Worm (Caenorhabditis elegans): ENCODE data around the gene W06D11.5.

The W06D11.5 gene

DNA sequence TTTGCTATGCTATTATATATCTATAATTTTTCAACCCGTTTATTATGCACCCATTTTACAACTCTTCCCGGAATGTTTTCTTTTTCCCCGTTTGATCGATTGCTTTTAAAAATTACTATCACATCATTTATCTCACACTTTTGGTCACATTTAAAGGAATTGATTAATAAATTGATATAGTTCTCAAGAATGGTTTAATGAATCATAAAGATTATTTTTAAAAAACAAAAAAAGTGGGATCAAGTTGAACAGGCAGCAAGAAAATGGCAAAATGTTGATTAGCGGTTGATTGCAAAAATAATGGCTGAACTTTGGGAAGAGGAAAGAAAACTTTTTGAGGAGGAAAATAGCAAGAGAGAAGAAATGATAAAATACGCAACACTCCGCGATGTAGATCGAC lies at the start of gene W06D11.5:
W06D11.5 (plus strand) TSS at position 301 of the 400 bp plus-strand sequence.
- TF ChIP-seq ceh-36 (tag; optimal IDR thresholded peaks at IDR 0.05) (no peak), pes-1 (GFP tag; IDR thresholded peaks at IDR 0.05) (no peak), hmg-4 (GFP tag; optimal IDR thresholded peaks at IDR 0.05) (no peak), tbx-37 (GFP tag; conservative IDR thresholded peaks at IDR 0.05) (no peak), aly-1 (tag; optimal IDR thresholded peaks at IDR 0.05) (no peak), flt-1 (GFP tag; IDR thresholded peaks at IDR 0.05) (no peak), hmbx-1 (tag; optimal IDR thresholded peaks at IDR 0.05) (no peak), ceh-13 (GFP tag; optimal IDR thresholded peaks at IDR 0.05) (no peak)

DNA sequence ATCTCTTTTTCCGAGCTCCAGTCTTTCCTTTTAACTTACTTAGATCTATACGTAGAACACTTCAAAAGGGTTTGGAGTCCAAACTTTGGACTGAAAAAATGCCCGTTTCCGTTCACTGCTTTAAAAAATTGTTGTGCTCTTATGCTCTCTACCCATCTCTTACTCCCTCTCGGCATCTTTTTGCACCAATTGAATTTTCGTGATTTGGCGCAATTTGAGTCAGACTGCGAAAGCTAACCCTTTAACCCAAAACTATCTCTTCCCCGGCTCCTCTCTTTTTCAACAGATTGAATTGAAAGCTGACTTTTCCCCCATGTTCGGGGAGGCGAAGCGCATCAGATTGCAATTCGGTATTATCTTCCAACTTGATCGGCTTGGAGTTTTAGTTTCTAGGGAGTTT lies 47.7 kb upstream of the W06D11.5 start:
- TF ChIP-seq B0310.2 (tag; optimal IDR thresholded peaks at IDR 0.05) (no peak), pes-1 (GFP tag; IDR thresholded peaks at IDR 0.05) (no peak), tbx-11 (GFP tag; IDR thresholded peaks at IDR 0.05) (no peak), scrt-1 (GFP tag; IDR thresholded peaks at IDR 0.05) (no peak), aly-1 (tag; optimal IDR thresholded peaks at IDR 0.05) (no peak), sea-1 (GFP tag; conservative IDR thresholded peaks at IDR 0.05) (no peak), ets-7 (tag; optimal IDR thresholded peaks at IDR 0.05) (no peak), tra-4 (tag; optimal IDR thresholded peaks at IDR 0.05) (no peak), ama-1 (optimal IDR thresholded peaks at IDR 0.05) (no peak), hnd-1 (tag; optimal IDR thresholded peaks at IDR 0.05) (no peak), hmg-4 (GFP tag; optimal IDR thresholded peaks at IDR 0.05) (no peak), ceh-13 (GFP tag; optimal IDR thresholded peaks at IDR 0.05) (no peak), tbx-37 (GFP tag; conservative IDR thresholded peaks at IDR 0.05) (no peak), ceh-36 (tag; optimal IDR thresholded peaks at IDR 0.05) (no peak), hmbx-1 (tag; optimal IDR thresholded peaks at IDR 0.05) (no peak), F13C5.2 (tag; optimal IDR thresholded peaks at IDR 0.05) (no peak), flt-1 (GFP tag; IDR thresholded peaks at IDR 0.05) (no peak)

DNA sequence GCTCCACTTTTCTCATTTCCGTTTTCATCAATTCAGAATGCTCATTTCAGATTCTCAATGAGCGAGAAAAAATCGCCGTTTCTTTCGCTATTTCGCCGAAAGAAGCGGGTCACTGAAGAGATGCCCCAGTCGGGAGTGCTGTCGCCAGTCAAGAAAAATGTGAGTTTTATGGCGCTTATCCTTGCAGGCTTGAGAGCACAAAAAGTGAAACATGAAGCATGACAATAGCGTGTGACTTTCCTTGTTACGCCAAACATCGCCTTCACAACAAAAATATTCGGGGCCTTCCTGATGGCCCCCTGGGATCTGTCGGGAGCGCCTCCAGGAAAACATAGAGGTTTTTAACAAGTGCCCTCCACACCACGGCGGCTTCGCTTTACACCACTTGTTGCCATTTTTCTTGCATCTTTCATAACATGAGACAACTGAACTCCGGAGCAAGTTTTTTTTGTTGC lies 43.3 kb upstream of the W06D11.5 start, which contains the start of gene E01G6.2:
E01G6.2 (plus strand) TSS at position 51 of the 455 bp plus-strand sequence.
- TF ChIP-seq flt-1 (GFP tag; IDR thresholded peaks at IDR 0.05) (no peak), sea-1 (GFP tag; conservative IDR thresholded peaks at IDR 0.05) (no peak), hmbx-1 (tag; optimal IDR thresholded peaks at IDR 0.05) (no peak), scrt-1 (GFP tag; IDR thresholded peaks at IDR 0.05) (no peak), ama-1 (optimal IDR thresholded peaks at IDR 0.05) (no peak), hmg-4 (GFP tag; optimal IDR thresholded peaks at IDR 0.05) (no peak), B0310.2 (tag; optimal IDR thresholded peaks at IDR 0.05) (no peak), hnd-1 (tag; optimal IDR thresholded peaks at IDR 0.05) (no peak), tra-4 (tag; optimal IDR thresholded peaks at IDR 0.05) (no peak), ceh-13 (GFP tag; optimal IDR thresholded peaks at IDR 0.05) (no peak), tbx-11 (GFP tag; IDR thresholded peaks at IDR 0.05) (no peak), tbx-37 (GFP tag; conservative IDR thresholded peaks at IDR 0.05) (no peak), ets-7 (tag; optimal IDR thresholded peaks at IDR 0.05) (no peak), F13C5.2 (tag; optimal IDR thresholded peaks at IDR 0.05) (no peak)

DNA sequence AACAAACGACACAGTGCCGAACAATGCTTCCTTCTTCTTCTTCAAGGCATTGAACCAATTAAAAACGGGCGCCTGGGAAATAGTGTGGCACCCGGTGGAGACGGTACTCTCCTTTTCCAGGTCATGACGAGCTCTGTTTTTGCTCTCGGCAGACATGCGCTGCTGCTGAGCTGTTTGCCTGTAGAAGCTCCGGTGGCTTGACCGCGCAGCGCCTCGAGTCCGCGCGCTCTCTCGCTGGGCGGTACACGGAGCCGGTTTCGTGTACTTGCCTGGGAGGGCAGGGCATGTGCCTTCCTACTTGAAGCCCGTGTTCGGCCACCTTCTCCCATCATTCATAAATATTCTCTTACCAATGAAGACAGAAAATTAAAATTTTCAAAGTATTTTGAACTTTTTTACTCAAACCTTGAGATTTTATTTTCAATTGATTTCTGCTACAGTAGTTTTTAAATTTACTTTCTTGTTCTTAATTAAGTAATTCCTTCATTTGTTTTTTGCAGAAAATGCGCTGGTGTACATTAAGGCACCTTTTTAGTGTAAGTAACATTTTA lies 39.5 kb upstream of the W06D11.5 start, which contains the start of gene E01G6.1:
E01G6.1 (plus strand) TSS at position 501 of the 551 bp plus-strand sequence.
- TF ChIP-seq ets-7 (tag; optimal IDR thresholded peaks at IDR 0.05) (no peak), tbx-37 (GFP tag; conservative IDR thresholded peaks at IDR 0.05) (no peak), ceh-36 (tag; optimal IDR thresholded peaks at IDR 0.05) (no peak), ceh-13 (GFP tag; optimal IDR thresholded peaks at IDR 0.05) (no peak), B0310.2 (tag; optimal IDR thresholded peaks at IDR 0.05) (no peak), sea-1 (GFP tag; conservative IDR thresholded peaks at IDR 0.05) (no peak), F13C5.2 (tag; optimal IDR thresholded peaks at IDR 0.05) (no peak), flt-1 (GFP tag; IDR thresholded peaks at IDR 0.05) (no peak), pes-1 (GFP tag; IDR thresholded peaks at IDR 0.05) (no peak), ama-1 (optimal IDR thresholded peaks at IDR 0.05) (no peak), scrt-1 (GFP tag; IDR thresholded peaks at IDR 0.05) (no peak), hmg-4 (GFP tag; optimal IDR thresholded peaks at IDR 0.05) (no peak), hmbx-1 (tag; optimal IDR thresholded peaks at IDR 0.05) (no peak), hnd-1 (tag; optimal IDR thresholded peaks at IDR 0.05) (no peak)

DNA sequence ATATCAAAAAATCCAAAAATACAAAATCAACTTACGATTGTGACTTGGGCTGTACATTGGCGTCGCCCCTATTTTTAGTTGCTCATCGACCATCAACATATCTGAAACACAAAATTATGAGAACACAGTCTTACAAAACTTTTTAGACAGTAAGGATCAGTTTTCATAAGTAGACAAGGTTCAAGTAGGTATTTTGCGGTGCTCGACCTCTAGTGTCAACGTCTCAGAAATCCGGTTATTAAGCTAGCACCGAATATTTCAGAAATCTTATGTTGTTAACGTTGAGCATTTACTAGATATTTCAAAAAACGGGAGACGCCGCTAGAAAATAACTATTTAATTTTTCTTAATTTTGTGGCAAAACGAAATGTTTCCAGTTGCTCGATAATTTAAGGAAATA lies 29.1 kb upstream of the W06D11.5 start, which contains the start of gene otpl-8:
otpl-8 (minus strand) TSS at position 101 of the 400 bp plus-strand sequence.
- TF ChIP-seq scrt-1 (GFP tag; IDR thresholded peaks at IDR 0.05) = no peak
- no peak for TF ChIP-seq ceh-36 (tag; optimal IDR thresholded peaks at IDR 0.05)
- TF ChIP-seq F13C5.2 (tag; optimal IDR thresholded peaks at IDR 0.05) = no peak
- no peak for TF ChIP-seq tra-4 (tag; optimal IDR thresholded peaks at IDR 0.05)
- no peak for TF ChIP-seq flt-1 (GFP tag; IDR thresholded peaks at IDR 0.05)
- no peak for TF ChIP-seq hnd-1 (tag; optimal IDR thresholded peaks at IDR 0.05)
- TF ChIP-seq ets-7 (tag; optimal IDR thresholded peaks at IDR 0.05) = no peak

DNA sequence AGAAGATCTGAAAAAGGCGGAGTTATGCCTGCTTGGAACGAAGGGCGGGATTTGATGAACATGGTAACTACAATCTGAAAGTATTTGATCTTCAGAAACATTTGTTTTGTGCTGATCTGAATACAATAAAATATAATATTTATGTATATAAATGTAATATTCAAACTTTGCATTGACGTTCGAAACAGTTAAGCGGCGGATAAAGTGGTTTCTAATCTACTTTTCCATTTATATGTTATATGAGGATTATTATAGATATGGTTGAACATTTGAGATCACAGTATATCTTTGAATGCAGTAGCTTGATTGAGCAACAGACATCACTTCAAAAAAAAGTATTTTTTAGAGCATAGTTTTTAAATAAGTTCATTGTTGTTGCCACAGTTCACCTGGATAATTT lies 26.1 kb upstream of the W06D11.5 start, which contains the start of gene H19J13.2:
H19J13.2 (minus strand) TSS at position 101 of the 400 bp plus-strand sequence.
- TF ChIP-seq tbx-11 (GFP tag; IDR thresholded peaks at IDR 0.05) = no peak
- no peak for TF ChIP-seq ama-1 (optimal IDR thresholded peaks at IDR 0.05)
- no peak for TF ChIP-seq flt-1 (GFP tag; IDR thresholded peaks at IDR 0.05)
- no peak for TF ChIP-seq scrt-1 (GFP tag; IDR thresholded peaks at IDR 0.05)

DNA sequence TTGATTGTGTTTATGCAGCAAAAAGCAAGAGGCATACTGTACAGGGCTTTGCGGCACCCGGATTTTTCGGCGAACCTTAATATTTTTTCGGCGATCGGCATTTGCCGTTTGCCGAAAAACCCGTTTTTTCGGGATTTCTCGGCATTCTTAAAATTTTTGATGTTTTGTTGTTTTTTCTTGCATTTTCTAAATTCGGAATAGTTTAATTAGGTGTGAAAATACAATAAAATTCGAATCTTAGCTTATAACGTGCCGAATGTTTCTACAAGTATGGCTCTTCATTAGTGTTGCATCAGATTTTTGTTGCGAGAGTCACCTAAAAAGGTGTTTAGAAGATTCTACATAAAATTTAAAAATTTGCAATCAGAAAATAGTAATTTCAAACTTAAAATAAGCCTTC lies 24.4 kb upstream of the W06D11.5 start, which contains the start of gene C04B4.6:
C04B4.6 (minus strand) TSS at position 101 of the 400 bp plus-strand sequence.
- TF ChIP-seq ets-7 (tag; optimal IDR thresholded peaks at IDR 0.05) (no peak), hmbx-1 (tag; optimal IDR thresholded peaks at IDR 0.05) (no peak), sea-1 (GFP tag; conservative IDR thresholded peaks at IDR 0.05) (no peak), hnd-1 (tag; optimal IDR thresholded peaks at IDR 0.05) (no peak), tbx-11 (GFP tag; IDR thresholded peaks at IDR 0.05) (no peak), ceh-36 (tag; optimal IDR thresholded peaks at IDR 0.05) (no peak), hmg-4 (GFP tag; optimal IDR thresholded peaks at IDR 0.05) (no peak), F13C5.2 (tag; optimal IDR thresholded peaks at IDR 0.05) (no peak), ama-1 (optimal IDR thresholded peaks at IDR 0.05) (no peak), scrt-1 (GFP tag; IDR thresholded peaks at IDR 0.05) (no peak), aly-1 (tag; optimal IDR thresholded peaks at IDR 0.05) (no peak), tra-4 (tag; optimal IDR thresholded peaks at IDR 0.05) (no peak), pes-1 (GFP tag; IDR thresholded peaks at IDR 0.05) (no peak), B0310.2 (tag; optimal IDR thresholded peaks at IDR 0.05) (no peak), tbx-37 (GFP tag; conservative IDR thresholded peaks at IDR 0.05) (no peak), ceh-13 (GFP tag; optimal IDR thresholded peaks at IDR 0.05) (no peak)

Data from whole organism, early embryonic.